Worm (Caenorhabditis elegans): Measurements from ENCODE around the gene spp-20.
A peak's percentile ranks its signal among the peaks of the same experiment; 100 is the strongest.

spp-20 gene

DNA sequence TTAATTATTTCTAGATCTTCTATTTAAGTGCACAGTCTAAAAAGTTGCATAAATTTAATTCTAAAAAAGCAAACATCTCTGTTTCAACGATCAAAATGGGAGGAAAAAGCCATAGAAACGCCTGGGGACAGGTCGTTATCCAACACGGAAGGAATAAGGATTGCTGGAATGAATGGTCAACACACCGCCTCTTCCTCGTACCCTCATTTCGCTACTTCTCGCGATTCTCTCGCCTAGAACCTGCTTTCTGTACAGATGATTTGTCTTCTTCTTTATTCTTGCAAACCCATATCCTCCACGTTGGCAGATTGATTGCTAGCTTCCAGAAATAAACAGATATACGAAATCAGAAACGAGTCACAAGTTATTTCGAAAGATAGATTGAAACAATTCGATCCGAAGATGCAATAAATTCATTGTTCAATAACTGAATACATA is 43.1 kb downstream of the spp-20 start, which contains the start of gene dpy-11:
Gene dpy-11, minus strand, starts transcription at position 354 of the 438 bp plus-strand sequence.
- no peak for TF ChIP-seq sem-4 (tag; optimal IDR thresholded peaks at IDR 0.05)
- TF ChIP-seq elt-1 (tag; optimal IDR thresholded peaks at IDR 0.05), result no peak
- TF ChIP-seq egl-27 (tag; optimal IDR thresholded peaks at IDR 0.05), result no peak
- peak; percentile 51 for TF ChIP-seq nhr-25 (tag; optimal IDR thresholded peaks at IDR 0.05)
- peak in 1 of 2 experiments; percentile 0 for TF ChIP-seq mdl-1 (tag; optimal IDR thresholded peaks at IDR 0.05)
- no peak for TF ChIP-seq unc-55 (GFP tag; optimal IDR thresholded peaks at IDR 0.05)
- TF ChIP-seq alr-1 (tag; optimal IDR thresholded peaks at IDR 0.05), result no peak
- no peak for TF ChIP-seq nhr-77 (tag; optimal IDR thresholded peaks at IDR 0.05)
- no peak for TF ChIP-seq nhr-23 (tag; optimal IDR thresholded peaks at IDR 0.05)
- TF ChIP-seq nhr-237 (tag; optimal IDR thresholded peaks at IDR 0.05), result no peak
- TF ChIP-seq ceh-16 (tag; optimal IDR thresholded peaks at IDR 0.05), result no peak
- peak; percentile 96 for TF ChIP-seq ama-1 (optimal IDR thresholded peaks at IDR 0.05)
- TF ChIP-seq C34F6.9 (tag; optimal IDR thresholded peaks at IDR 0.05), result no peak
- peak; percentile 59 for TF ChIP-seq sma-3 (GFP tag; optimal IDR thresholded peaks at IDR 0.05)
- no peak for TF ChIP-seq skn-1 (tag; optimal IDR thresholded peaks at IDR 0.05)
- peak; percentile 14 for TF ChIP-seq sma-9 (GFP tag; optimal IDR thresholded peaks at IDR 0.05)
- TF ChIP-seq sma-9 (tag; optimal IDR thresholded peaks at IDR 0.05), result no peak
- TF ChIP-seq lin-39 (tag; optimal IDR thresholded peaks at IDR 0.05), result no peak
- TF ChIP-seq nhr-129 (tag; optimal IDR thresholded peaks at IDR 0.05), result peak; percentile 87
- no peak for TF ChIP-seq nhr-11 (tag; optimal IDR thresholded peaks at IDR 0.05)
- TF ChIP-seq R02D3.7 (tag; optimal IDR thresholded peaks at IDR 0.05), result no peak
- no peak for TF ChIP-seq nhr-12 (tag; optimal IDR thresholded peaks at IDR 0.05)
- TF ChIP-seq ztf-1 (GFP tag; conservative IDR thresholded peaks at IDR 0.05), result no peak
- TF ChIP-seq mab-5 (tag; optimal IDR thresholded peaks at IDR 0.05), result peak; percentile 17
- peak; percentile 59 for TF ChIP-seq nhr-21 (tag; optimal IDR thresholded peaks at IDR 0.05)
- no peak for TF ChIP-seq aly-2 (tag; optimal IDR thresholded peaks at IDR 0.05)
- TF ChIP-seq crh-2 (tag; optimal IDR thresholded peaks at IDR 0.05), result peak; percentile 60
- TF ChIP-seq snpc-4 (tag; optimal IDR thresholded peaks at IDR 0.05), result no peak
- TF ChIP-seq F13H6.1 (tag; optimal IDR thresholded peaks at IDR 0.05), result peak; percentile 17
- TF ChIP-seq peb-1 (tag; optimal IDR thresholded peaks at IDR 0.05), result no peak
- no peak for TF ChIP-seq gmeb-1 (tag; optimal IDR thresholded peaks at IDR 0.05)
- no peak for TF ChIP-seq ceh-82 (tag; optimal IDR thresholded peaks at IDR 0.05)
- no peak for TF ChIP-seq dmd-4 (tag; optimal IDR thresholded peaks at IDR 0.05)
- TF ChIP-seq ztf-11 (tag; optimal IDR thresholded peaks at IDR 0.05), result no peak
- no peak for TF ChIP-seq elt-3 (tag; optimal IDR thresholded peaks at IDR 0.05)
- TF ChIP-seq nhr-10 (tag; optimal IDR thresholded peaks at IDR 0.05), result no peak
- no peak for TF ChIP-seq zag-1 (tag; optimal IDR thresholded peaks at IDR 0.05)
- peak; percentile 34 for TF ChIP-seq lin-13 (GFP tag; optimal IDR thresholded peaks at IDR 0.05)
- TF ChIP-seq fos-1 (tag; optimal IDR thresholded peaks at IDR 0.05), result peak; percentile 36
- no peak for TF ChIP-seq lin-11 (tag; optimal IDR thresholded peaks at IDR 0.05)
- no peak for TF ChIP-seq ZK546.5 (tag; optimal IDR thresholded peaks at IDR 0.05)
- TF ChIP-seq mbf-1 (tag; optimal IDR thresholded peaks at IDR 0.05), result no peak
- TF ChIP-seq nhr-6 (tag; optimal IDR thresholded peaks at IDR 0.05), result peak; percentile 43
- peak in 1 of 2 experiments; percentile 51 for TF ChIP-seq lsy-2 (tag; optimal IDR thresholded peaks at IDR 0.05)
- peak; percentile 64 for TF ChIP-seq ztf-4 (tag; optimal IDR thresholded peaks at IDR 0.05)
- TF ChIP-seq Y55F3AM.14 (GFP tag; optimal IDR thresholded peaks at IDR 0.05), result peak; percentile 43
- no peak for TF ChIP-seq unc-39 (tag; optimal IDR thresholded peaks at IDR 0.05)
- TF ChIP-seq blmp-1 (tag; optimal IDR thresholded peaks at IDR 0.05; ENCODE audit: insufficient read depth), result peak; percentile 37
- TF ChIP-seq unc-62 (GFP tag; optimal IDR thresholded peaks at IDR 0.05), result no peak
